Worm (Caenorhabditis elegans): ENCODE measurements around the gene ceh-30.

- TF ChIP-seq F23B12.7 (tag; optimal IDR thresholded peaks at IDR 0.05; ENCODE audit: insufficient read depth) (no peak), madf-6 (GFP tag; IDR thresholded peaks at IDR 0.05) (no peak), F55B11.4 (tag; optimal IDR thresholded peaks at IDR 0.05; ENCODE audit: borderline replicate concordance, insufficient read depth) (no peak), dpl-1 (GFP tag; optimal IDR thresholded peaks at IDR 0.05) (no peak), cebp-2 (GFP tag; IDR thresholded peaks at IDR 0.05) (no peak), zim-3 (tag; optimal IDR thresholded peaks at IDR 0.05) (no peak), ztf-6 (GFP tag; IDR thresholded peaks at IDR 0.05) (no peak), pha-4 (tag; optimal IDR thresholded peaks at IDR 0.05) (no peak), unc-130 (GFP tag; optimal IDR thresholded peaks at IDR 0.05) (no peak), F49E8.2 (tag; optimal IDR thresholded peaks at IDR 0.05; ENCODE audit: insufficient read depth) (no peak), nfya-2 (GFP tag; IDR thresholded peaks at IDR 0.05) (no peak), egrh-3 (GFP tag; IDR thresholded peaks at IDR 0.05) (no peak), dpff-1 (tag; optimal IDR thresholded peaks at IDR 0.05) (no peak), ama-1 (optimal IDR thresholded peaks at IDR 0.05) (no peak), ama-1 (GFP tag; optimal IDR thresholded peaks at IDR 0.05) (no peak)
Measured at ce11 chrX:3047224-3047623, 16.1 kb upstream of the ceh-30 start.

Measured in whole organism, young adult.